Fruit fly (Drosophila melanogaster) whole organism: ENCODE measurements around the gene Cyfip.

Experiments
- psq ChIP-seq: fragments of >200 bp; optimal IDR thresholded peaks from 2 replicates; lab custom pipeline; 2017
- usp ChIP-seq: fragments of >200 bp; optimal IDR thresholded peaks from 2 replicates; lab custom pipeline; 2017; ENCODE audit warnings: missing biosample characterization, missing genetic modification characterization, mixed read lengths

- TF ChIP-seq psq (lab: Kevin White, UChicago) (no peak), usp (GFP tag; lab: Kevin White, UChicago) (no peak)
These were observed 36.7 kb downstream of the Cyfip start, which contains the start of gene CG14868 for dm6 chr3R:15369742-15370141.
